Worm (Caenorhabditis elegans): ENCODE data around the gene lact-4.

lact-4 gene

ce11 chrII:8428947-8429919 is 51.0 kb downstream of the lact-4 start:
- peak; percentile 53 for TF ChIP-seq nhr-23 (tag; optimal IDR thresholded peaks at IDR 0.05)
- peak; percentile 39 for TF ChIP-seq nhr-25 (tag; optimal IDR thresholded peaks at IDR 0.05)
- TF ChIP-seq pqm-1 (tag; optimal IDR thresholded peaks at IDR 0.05): no peak
- TF ChIP-seq nfya-1 (tag; optimal IDR thresholded peaks at IDR 0.05; ENCODE audit: insufficient read depth): peak; percentile 32
- TF ChIP-seq pha-4 (tag; optimal IDR thresholded peaks at IDR 0.05): peak; percentile 38
- TF ChIP-seq ztf-4 (tag; optimal IDR thresholded peaks at IDR 0.05): no peak
- TF ChIP-seq ztf-11 (tag; optimal IDR thresholded peaks at IDR 0.05): no peak
- TF ChIP-seq sea-2 (GFP tag; optimal IDR thresholded peaks at IDR 0.05): no peak
- no peak for TF ChIP-seq egl-27 (tag; optimal IDR thresholded peaks at IDR 0.05)

- TF ChIP-seq pqm-1 (tag; optimal IDR thresholded peaks at IDR 0.05): no peak
- no peak for TF ChIP-seq nfya-1 (tag; optimal IDR thresholded peaks at IDR 0.05; ENCODE audit: insufficient read depth)
- no peak for TF ChIP-seq nhr-23 (tag; optimal IDR thresholded peaks at IDR 0.05)
- no peak for TF ChIP-seq ztf-4 (tag; optimal IDR thresholded peaks at IDR 0.05)
- TF ChIP-seq nhr-77 (tag; optimal IDR thresholded peaks at IDR 0.05): no peak
- no peak for TF ChIP-seq hmg-11 (tag; optimal IDR thresholded peaks at IDR 0.05)
- TF ChIP-seq unc-62 (GFP tag; optimal IDR thresholded peaks at IDR 0.05): no peak
- no peak for TF ChIP-seq jun-1 (tag; optimal IDR thresholded peaks at IDR 0.05)
- no peak for TF ChIP-seq lsy-12 (tag; optimal IDR thresholded peaks at IDR 0.05)
- no peak for TF ChIP-seq aly-2 (tag; optimal IDR thresholded peaks at IDR 0.05)
- no peak for TF ChIP-seq nhr-43 (tag; optimal IDR thresholded peaks at IDR 0.05; ENCODE audit: poor library complexity, severe bottlenecking)
- TF ChIP-seq elt-2 (tag; optimal IDR thresholded peaks at IDR 0.05): no peak
- no peak for TF ChIP-seq skn-1 (tag; optimal IDR thresholded peaks at IDR 0.05)
- no peak for TF ChIP-seq ceh-9 (tag; optimal IDR thresholded peaks at IDR 0.05)
- no peak for TF ChIP-seq mml-1 (tag; optimal IDR thresholded peaks at IDR 0.05)
These were observed 51.6 kb downstream of the lact-4 start, which contains the start of gene F14E5.2 for ce11 chrII:8428758-8428946. F14E5.2 (minus strand) TSS chrII:8428858.
